Worm (Caenorhabditis elegans) whole organism, L1 larva: ENCODE data around the gene sulp-8.
A peak's percentile ranks its signal among the peaks of the same experiment; 100 is the strongest.

Experiments used
- alr-1 ChIP-seq: fragments of 200-800 bp; sonication (Bioruptor generic); optimal IDR thresholded peaks from 2 replicates; lab custom pipeline; 2018; ENCODE audit warnings: borderline replicate concordance, mild to moderate bottlenecking, missing genetic modification characterization, missing compliant biosample characterization
- aly-2 ChIP-seq: fragments of 150-350 bp; optimal IDR thresholded peaks from 2 replicates; lab custom pipeline; 2014; ENCODE audit warnings: missing biosample characterization, missing genetic modification characterization
- ceh-88 ChIP-seq: fragments of 200-800 bp; sonication (Bioruptor generic); IDR thresholded peaks from 2 replicates; pipeline ENCODE4 v1.3.6; 2022; ENCODE audit warnings: missing genetic modification characterization, missing compliant biosample characterization
- dpl-1 ChIP-seq, 3 experiments: fragments of 150-350 bp in 2 of 3; sonication (generic microtip) in 1 of 3; optimal IDR thresholded peaks; 2 replicates each; lab custom pipeline; 2014 to 2017; ENCODE audit warnings: missing biosample characterization in 3 of 3, missing genetic modification characterization in 3 of 3, missing genetic modification reagents in 3 of 3
- egl-13 ChIP-seq: sonication (generic microtip); optimal IDR thresholded peaks from 2 replicates; lab custom pipeline; 2016; ENCODE audit warnings: missing genotype, missing genetic modification reagents, missing genetic modification characterization, missing compliant biosample characterization
- elt-2 ChIP-seq: sonication (generic microtip); optimal IDR thresholded peaks from 2 replicates; lab custom pipeline; 2016; ENCODE audit warnings: missing genetic modification characterization, mild to moderate bottlenecking, inconsistent platforms, missing compliant biosample characterization, missing genetic modification reagents
- fkh-10 ChIP-seq: sonication (generic microtip); optimal IDR thresholded peaks from 2 replicates; lab custom pipeline; 2017; ENCODE audit warnings: missing biosample characterization, missing genetic modification reagents, missing genetic modification characterization
- fkh-4 ChIP-seq: sonication (generic microtip); optimal IDR thresholded peaks from 2 replicates; lab custom pipeline; 2016; ENCODE audit warnings: missing compliant biosample characterization, missing genetic modification characterization, borderline replicate concordance
- hlh-17 ChIP-seq: fragments of 200-800 bp; sonication (Bioruptor generic); optimal IDR thresholded peaks from 2 replicates; lab custom pipeline; 2018; ENCODE audit warnings: missing genetic modification characterization, mild to moderate bottlenecking, missing compliant biosample characterization, moderate library complexity, borderline replicate concordance
- hlh-4 ChIP-seq: sonication (generic microtip); optimal IDR thresholded peaks from 2 replicates; lab custom pipeline; 2016; ENCODE audit warnings: mild to moderate bottlenecking, missing genetic modification characterization, missing compliant biosample characterization
- irx-1 ChIP-seq: sonication (generic microtip); optimal IDR thresholded peaks from 2 replicates; lab custom pipeline; 2016; ENCODE audit warnings: missing genetic modification characterization, missing compliant biosample characterization
- isw-1 ChIP-seq: fragments of 200-800 bp; sonication (Bioruptor generic); IDR thresholded peaks from 2 replicates; pipeline ENCODE4 v1.3.6; 2022; ENCODE audit warnings: missing genetic modification characterization, missing compliant biosample characterization
- jun-1 ChIP-seq: fragments of 150-350 bp; optimal IDR thresholded peaks from 2 replicates; lab custom pipeline; 2014; ENCODE audit warnings: missing biosample characterization, missing genetic modification reagents, missing genetic modification characterization
- lir-3 ChIP-seq: sonication (generic microtip); optimal IDR thresholded peaks from 2 replicates; lab custom pipeline; 2016; ENCODE audit warnings: mild to moderate bottlenecking, missing genetic modification characterization, moderate library complexity, missing compliant biosample characterization; ENCODE audit not compliant: poor library complexity
- mab-9 ChIP-seq: fragments of 200-800 bp; sonication (Bioruptor generic); IDR thresholded peaks from 2 replicates; pipeline ENCODE4 v1.3.6; 2022; ENCODE audit warnings: missing genetic modification reagents, missing genetic modification characterization, missing compliant biosample characterization
- mef-2 ChIP-seq: fragments of 150-350 bp; optimal IDR thresholded peaks from 2 replicates; lab custom pipeline; 2014; ENCODE audit warnings: missing biosample characterization, missing genetic modification characterization
- mep-1 ChIP-seq: fragments of 150-350 bp; optimal IDR thresholded peaks from 2 replicates; lab custom pipeline; 2014; ENCODE audit warnings: missing biosample characterization, missing genetic modification characterization
- nhr-12 ChIP-seq: sonication (generic microtip); optimal IDR thresholded peaks from 2 replicates; lab custom pipeline; 2017; ENCODE audit warnings: missing biosample characterization, missing genetic modification characterization
- nhr-19 ChIP-seq: fragments of 200-800 bp; sonication (Bioruptor generic); conservative IDR thresholded peaks from 2 replicates; pipeline ENCODE4 v1.3.6; 2022; ENCODE audit warnings: missing genetic modification characterization, missing compliant biosample characterization
- nhr-20 ChIP-seq: sonication (generic microtip); optimal IDR thresholded peaks from 2 replicates; lab custom pipeline; 2016; ENCODE audit warnings: mild to moderate bottlenecking, missing genetic modification characterization, missing compliant biosample characterization
- nhr-237 ChIP-seq: fragments of 150-350 bp; optimal IDR thresholded peaks from 2 replicates; lab custom pipeline; 2014; ENCODE audit warnings: missing biosample characterization, missing genetic modification characterization
- nhr-71 ChIP-seq: sonication (generic microtip); optimal IDR thresholded peaks from 2 replicates; lab custom pipeline; 2016; ENCODE audit warnings: mild to moderate bottlenecking, missing genetic modification characterization, moderate library complexity, missing compliant biosample characterization
- nhr-76 ChIP-seq: sonication (generic microtip); optimal IDR thresholded peaks from 2 replicates; lab custom pipeline; 2017; ENCODE audit warnings: missing biosample characterization, missing genetic modification characterization
- nhr-84 ChIP-seq: sonication (generic microtip); optimal IDR thresholded peaks from 2 replicates; lab custom pipeline; 2017; ENCODE audit warnings: missing biosample characterization, missing genetic modification characterization
- nhr-90 ChIP-seq: sonication (generic microtip); optimal IDR thresholded peaks from 2 replicates; lab custom pipeline; 2016; ENCODE audit warnings: mild to moderate bottlenecking, missing genetic modification characterization, missing compliant biosample characterization; ENCODE audit not compliant: poor library complexity
- pax-3 ChIP-seq: fragments of 200-800 bp; sonication (Bioruptor generic); optimal IDR thresholded peaks from 2 replicates; lab custom pipeline; 2018; ENCODE audit warnings: mild to moderate bottlenecking, missing genetic modification characterization, moderate library complexity, missing compliant biosample characterization
- pqm-1 ChIP-seq: sonication (generic microtip); optimal IDR thresholded peaks from 3 replicates; lab custom pipeline; 2017; ENCODE audit warnings: missing biosample characterization, missing genetic modification characterization
- rnt-1 ChIP-seq: sonication (generic microtip); optimal IDR thresholded peaks from 2 replicates; lab custom pipeline; 2016; ENCODE audit warnings: mild to moderate bottlenecking, missing genetic modification characterization, moderate library complexity, missing compliant biosample characterization
- snpc-4 ChIP-seq: fragments of 150-350 bp; optimal IDR thresholded peaks from 2 replicates; lab custom pipeline; 2014; ENCODE audit warnings: missing biosample characterization, missing genetic modification characterization
- sox-4 ChIP-seq: sonication (generic microtip); optimal IDR thresholded peaks from 2 replicates; lab custom pipeline; 2016; ENCODE audit warnings: missing genetic modification characterization, missing compliant biosample characterization
- sup-37 ChIP-seq: fragments of 200-800 bp; sonication (Bioruptor generic); optimal IDR thresholded peaks from 2 replicates; lab custom pipeline; 2018; ENCODE audit warnings: mild to moderate bottlenecking, missing genetic modification characterization, missing compliant biosample characterization
- swsn-7 ChIP-seq: sonication (generic microtip); optimal IDR thresholded peaks from 2 replicates; lab custom pipeline; 2016; ENCODE audit warnings: missing genetic modification characterization, missing compliant biosample characterization
- tbx-2 ChIP-seq: sonication (generic microtip); optimal IDR thresholded peaks from 2 replicates; lab custom pipeline; 2016; ENCODE audit warnings: missing genetic modification characterization, missing compliant biosample characterization
- tlp-1 ChIP-seq: fragments of 150-350 bp; optimal IDR thresholded peaks from 2 replicates; lab custom pipeline; 2014; ENCODE audit warnings: missing biosample characterization, missing genetic modification characterization
- unc-130 ChIP-seq: fragments of 150-350 bp; optimal IDR thresholded peaks from 2 replicates; lab custom pipeline; 2017; ENCODE audit warnings: missing biosample characterization, missing genetic modification characterization, inconsistent platforms
- unc-98 ChIP-seq: fragments of 200-800 bp; sonication (Bioruptor generic); IDR thresholded peaks from 2 replicates; pipeline ENCODE4 v1.3.6; 2022; ENCODE audit warnings: missing genetic modification characterization, missing compliant biosample characterization
- zag-1 ChIP-seq: fragments of 150-350 bp; optimal IDR thresholded peaks from 2 replicates; lab custom pipeline; 2014; ENCODE audit warnings: missing biosample characterization, missing genetic modification characterization
- zip-4 ChIP-seq: fragments of 200-800 bp; sonication (Bioruptor generic); optimal IDR thresholded peaks from 2 replicates; lab custom pipeline; 2018; ENCODE audit warnings: mild to moderate bottlenecking, missing genetic modification characterization, moderate library complexity, missing compliant biosample characterization

Gene sulp-8

ce11 chrV:9704399-9704798, 30.9 kb upstream of the sulp-8 start (continued):
- no peak for TF ChIP-seq egl-13 (tag; lab: Kevin White, UChicago)

ce11 chrV:9703549-9703948, 30.1 kb upstream of the sulp-8 start:
- TF ChIP-seq nhr-84: no peak
- no peak for TF ChIP-seq pax-3 (tag; lab: Kevin White, UChicago)
- TF ChIP-seq fkh-10 (GFP tag; lab: Kevin White, UChicago): no peak
- TF ChIP-seq nhr-71 (tag; lab: Kevin White, UChicago): no peak
- no peak for TF ChIP-seq jun-1 (tag; lab: Kevin White, UChicago)
- no peak for TF ChIP-seq sox-4 (tag; lab: Kevin White, UChicago)
- no peak for TF ChIP-seq hlh-4 (tag; lab: Kevin White, UChicago)
- TF ChIP-seq swsn-7 (tag; lab: Kevin White, UChicago): no peak
- no peak for TF ChIP-seq tlp-1 (tag; lab: Kevin White, UChicago)
- no peak for TF ChIP-seq nhr-20
- TF ChIP-seq aly-2: no peak
- no peak for TF ChIP-seq nhr-19 (GFP tag; lab: Robert Waterston, UW)
- no peak for TF ChIP-seq nhr-12
- no peak for TF ChIP-seq irx-1 (tag; lab: Kevin White, UChicago)
- no peak for TF ChIP-seq zag-1 (tag; lab: Kevin White, UChicago)
- TF ChIP-seq rnt-1 (tag; lab: Kevin White, UChicago): no peak

- TF ChIP-seq pqm-1 (tag; lab: Kevin White, UChicago): no peak
- TF ChIP-seq dpl-1 (GFP tag; optimal IDR thresholded peaks at IDR 0.05; lab: Kevin White, UChicago): no peak
- TF ChIP-seq isw-1: no peak
- no peak for TF ChIP-seq alr-1 (tag; lab: Kevin White, UChicago)
- TF ChIP-seq nhr-20: no peak
- peak; percentile 57 for TF ChIP-seq hlh-4 (tag; lab: Kevin White, UChicago)
- TF ChIP-seq swsn-7 (tag; lab: Kevin White, UChicago): no peak
Measured at ce11 chrV:9702755-9703154, 29.3 kb upstream of the sulp-8 start, which contains the start of gene xbx-6. TSS of gene xbx-6 (plus strand) at chrV:9703055.

- no peak for TF ChIP-seq nhr-90 (tag; lab: Kevin White, UChicago)
- peak; percentile 29 for TF ChIP-seq tlp-1 (tag; lab: Kevin White, UChicago)
- TF ChIP-seq irx-1 (tag; lab: Kevin White, UChicago): no peak
- no peak for TF ChIP-seq mef-2
- no peak for TF ChIP-seq mep-1 (tag; lab: Kevin White, UChicago)
- TF ChIP-seq nhr-237 (tag; lab: Kevin White, UChicago): no peak
- TF ChIP-seq mab-9 (GFP tag; lab: Robert Waterston, UW): no peak
- TF ChIP-seq elt-2 (tag; lab: Kevin White, UChicago): peak; percentile 44
- TF ChIP-seq nhr-76 (tag; lab: Kevin White, UChicago): no peak
- no peak for TF ChIP-seq sup-37 (GFP tag; lab: Kevin White, UChicago)
- no peak for TF ChIP-seq hlh-17
Measured at ce11 chrV:9701861-9702260, 28.4 kb upstream of the sulp-8 start.

- TF ChIP-seq hlh-17: no peak
- no peak for TF ChIP-seq unc-130 (tag; lab: Kevin White, UChicago)
- peak; percentile 9 for TF ChIP-seq elt-2 (tag; lab: Kevin White, UChicago)
Measured at ce11 chrV:9699216-9699615, 25.7 kb upstream of the sulp-8 start.

ce11 chrV:9696715-9697114, 23.2 kb upstream of the sulp-8 start, which contains the start of gene her-1:
TSS of gene her-1 (plus strand) at chrV:9697015.
- TF ChIP-seq elt-2 (tag; lab: Kevin White, UChicago) (no peak), snpc-4 (tag; lab: Kevin White, UChicago) (no peak), nhr-20 (no peak), zip-4 (GFP tag; lab: Kevin White, UChicago) (no peak), pax-3 (tag; lab: Kevin White, UChicago) (no peak), sox-4 (tag; lab: Kevin White, UChicago) (no peak), lir-3 (tag; lab: Kevin White, UChicago) (no peak), tbx-2 (tag; lab: Kevin White, UChicago) (no peak), unc-98 (GFP tag; lab: Robert Waterston, UW) (no peak), nhr-90 (tag; lab: Kevin White, UChicago) (no peak), fkh-4 (no peak), ceh-88 (GFP tag; lab: Robert Waterston, UW) (no peak), irx-1 (tag; lab: Kevin White, UChicago) (no peak)
